Worm (Caenorhabditis elegans) whole organism, L2 larva: ENCODE measurements around the gene ints-5.

Experiments
- R02D3.7 ChIP-seq: fragments of 150-350 bp; optimal IDR thresholded peaks from 2 replicates; lab custom pipeline; 2014; ENCODE audit warnings: missing biosample characterization, missing genetic modification characterization
- ceh-82 ChIP-seq: fragments of 150-350 bp; optimal IDR thresholded peaks from 2 replicates; lab custom pipeline; 2014; ENCODE audit warnings: missing biosample characterization, missing genetic modification characterization
- elt-1 ChIP-seq: fragments of 150-350 bp; optimal IDR thresholded peaks from 2 replicates; lab custom pipeline; 2014; ENCODE audit warnings: missing biosample characterization, missing genetic modification characterization
- fos-1 ChIP-seq: fragments of 150-350 bp; optimal IDR thresholded peaks from 2 replicates; lab custom pipeline; 2014; ENCODE audit warnings: missing biosample characterization, missing genetic modification characterization
- lin-39 ChIP-seq: fragments of 150-350 bp; optimal IDR thresholded peaks from 2 replicates; lab custom pipeline; 2014; ENCODE audit warnings: missing biosample characterization, missing genetic modification reagents, missing genetic modification characterization
- nhr-10 ChIP-seq: sonication (generic microtip); optimal IDR thresholded peaks from 2 replicates; lab custom pipeline; 2017; ENCODE audit warnings: missing biosample characterization, missing genetic modification characterization
- nhr-12 ChIP-seq: fragments of 150-350 bp; optimal IDR thresholded peaks from 2 replicates; lab custom pipeline; 2014; ENCODE audit warnings: missing biosample characterization, missing genetic modification characterization
- nhr-21 ChIP-seq: fragments of 150-350 bp; optimal IDR thresholded peaks from 2 replicates; lab custom pipeline; 2014; ENCODE audit warnings: missing biosample characterization, missing genetic modification characterization
- unc-62 ChIP-seq: fragments of 150-350 bp; optimal IDR thresholded peaks from 2 replicates; lab custom pipeline; 2014; ENCODE audit warnings: missing biosample characterization, missing genetic modification reagents, missing genetic modification characterization
- zag-1 ChIP-seq: fragments of 150-350 bp; optimal IDR thresholded peaks from 2 replicates; lab custom pipeline; 2014; ENCODE audit warnings: missing biosample characterization, missing genetic modification characterization

ce11 chrV:18504610-18505009 is 29.1 kb upstream of the ints-5 start:
- TF ChIP-seq nhr-10 (tag; lab: Kevin White, UChicago) (no peak), unc-62 (no peak), elt-1 (tag; lab: Kevin White, UChicago) (no peak), nhr-21 (tag; lab: Kevin White, UChicago) (no peak), R02D3.7 (tag; lab: Kevin White, UChicago) (no peak), nhr-12 (tag; lab: Kevin White, UChicago) (no peak), fos-1 (tag; lab: Kevin White, UChicago) (no peak), lin-39 (tag; lab: Kevin White, UChicago) (no peak), ceh-82 (no peak), zag-1 (tag; lab: Kevin White, UChicago) (no peak)
